Worm (Caenorhabditis elegans): ENCODE data around the gene ccd-5.

ccd-5 gene

ce11 chrX:2564047-2564446 is 8.4 kb downstream of the ccd-5 start, which contains the start of gene dhcr-24:
TSS of gene dhcr-24 (minus strand) at chrX:2564147.
- no peak for TF ChIP-seq elt-2 (tag; optimal IDR thresholded peaks at IDR 0.05)

- TF ChIP-seq nhr-12 (tag; optimal IDR thresholded peaks at IDR 0.05): no peak
- TF ChIP-seq mml-1 (tag; optimal IDR thresholded peaks at IDR 0.05): no peak
- no peak for TF ChIP-seq zag-1 (tag; optimal IDR thresholded peaks at IDR 0.05)
- no peak for TF ChIP-seq fkh-2 (tag; optimal IDR thresholded peaks at IDR 0.05)
- TF ChIP-seq elt-2 (tag; optimal IDR thresholded peaks at IDR 0.05): no peak
- TF ChIP-seq mdl-1 (tag; optimal IDR thresholded peaks at IDR 0.05): no peak
- TF ChIP-seq nhr-76 (tag; optimal IDR thresholded peaks at IDR 0.05): no peak
- no peak for TF ChIP-seq ceh-9 (tag; optimal IDR thresholded peaks at IDR 0.05)
- TF ChIP-seq ZK546.5 (tag; optimal IDR thresholded peaks at IDR 0.05): no peak
- no peak for TF ChIP-seq ceh-16 (tag; optimal IDR thresholded peaks at IDR 0.05)
Observed at ce11 chrX:2559979-2560378, 12.5 kb downstream of the ccd-5 start, which contains the start of gene F52H2.5. TSS of gene F52H2.5 (minus strand) at chrX:2560079.

- TF ChIP-seq nfya-1 (tag; optimal IDR thresholded peaks at IDR 0.05; ENCODE audit: insufficient read depth) (peak; percentile 53), ama-1 (optimal IDR thresholded peaks at IDR 0.05) (no peak), snpc-4 (tag; optimal IDR thresholded peaks at IDR 0.05) (peak; percentile 50), nhr-11 (tag; optimal IDR thresholded peaks at IDR 0.05) (no peak), nhr-76 (tag; optimal IDR thresholded peaks at IDR 0.05) (no peak), skn-1 (tag; optimal IDR thresholded peaks at IDR 0.05) (no peak), pha-4 (tag; optimal IDR thresholded peaks at IDR 0.05) (peak; percentile 74), nhr-28 (tag; optimal IDR thresholded peaks at IDR 0.05) (no peak), lin-15B (tag; optimal IDR thresholded peaks at IDR 0.05) (peak; percentile 46), egl-5 (tag; optimal IDR thresholded peaks at IDR 0.05) (no peak), nhr-25 (tag; optimal IDR thresholded peaks at IDR 0.05) (peak; percentile 0), tbx-2 (tag; optimal IDR thresholded peaks at IDR 0.05) (peak; percentile 15), daf-12 (tag; optimal IDR thresholded peaks at IDR 0.05) (no peak), fos-1 (tag; optimal IDR thresholded peaks at IDR 0.05) (no peak), fkh-2 (tag; optimal IDR thresholded peaks at IDR 0.05) (no peak), elt-2 (tag; optimal IDR thresholded peaks at IDR 0.05) (no peak), mdl-1 (tag; optimal IDR thresholded peaks at IDR 0.05) (no peak), nhr-23 (tag; optimal IDR thresholded peaks at IDR 0.05) (peak; percentile 14), hmg-11 (tag; optimal IDR thresholded peaks at IDR 0.05) (peak; percentile 34)
Observed at ce11 chrX:2559399-2559798, 13.1 kb downstream of the ccd-5 start.

- peak; percentile 70 for TF ChIP-seq jun-1 (tag; optimal IDR thresholded peaks at IDR 0.05)
- no peak for TF ChIP-seq snpc-4 (tag; optimal IDR thresholded peaks at IDR 0.05)
- TF ChIP-seq nfya-1 (tag; optimal IDR thresholded peaks at IDR 0.05; ENCODE audit: insufficient read depth): peak; percentile 78
- TF ChIP-seq nhr-25 (tag; optimal IDR thresholded peaks at IDR 0.05): peak; percentile 83
- peak; percentile 3 for TF ChIP-seq lin-15B (tag; optimal IDR thresholded peaks at IDR 0.05)
- peak; percentile 56 for TF ChIP-seq lin-39 (tag; optimal IDR thresholded peaks at IDR 0.05)
- peak; percentile 76 for TF ChIP-seq lsy-12 (tag; optimal IDR thresholded peaks at IDR 0.05)
- TF ChIP-seq fkh-10 (GFP tag; optimal IDR thresholded peaks at IDR 0.05): no peak
- peak; percentile 86 for TF ChIP-seq hmg-11 (tag; optimal IDR thresholded peaks at IDR 0.05)
- TF ChIP-seq eor-1 (tag; optimal IDR thresholded peaks at IDR 0.05): no peak
- no peak for TF ChIP-seq unc-62 (GFP tag; optimal IDR thresholded peaks at IDR 0.05)
- no peak for TF ChIP-seq nhr-237 (tag; optimal IDR thresholded peaks at IDR 0.05)
- peak; percentile 75 for TF ChIP-seq skn-1 (tag; optimal IDR thresholded peaks at IDR 0.05)
- no peak for TF ChIP-seq nhr-67 (tag; optimal IDR thresholded peaks at IDR 0.05)
- peak; percentile 59 for TF ChIP-seq tbx-2 (tag; optimal IDR thresholded peaks at IDR 0.05)
- peak; percentile 24 for TF ChIP-seq R02D3.7 (tag; optimal IDR thresholded peaks at IDR 0.05)
- peak; percentile 31 for TF ChIP-seq pqm-1 (tag; optimal IDR thresholded peaks at IDR 0.05)
- TF ChIP-seq fos-1 (tag; optimal IDR thresholded peaks at IDR 0.05): no peak
- TF ChIP-seq nhr-43 (tag; optimal IDR thresholded peaks at IDR 0.05; ENCODE audit: poor library complexity, severe bottlenecking): peak; percentile 59
- TF ChIP-seq ceh-82 (tag; optimal IDR thresholded peaks at IDR 0.05): peak; percentile 43
- no peak for TF ChIP-seq ztf-4 (tag; optimal IDR thresholded peaks at IDR 0.05)
- TF ChIP-seq fkh-2 (tag; optimal IDR thresholded peaks at IDR 0.05): no peak
- no peak for TF ChIP-seq nhr-28 (tag; optimal IDR thresholded peaks at IDR 0.05)
- no peak for TF ChIP-seq sea-2 (GFP tag; optimal IDR thresholded peaks at IDR 0.05)
- no peak for TF ChIP-seq aly-2 (tag; optimal IDR thresholded peaks at IDR 0.05)
- TF ChIP-seq ama-1 (optimal IDR thresholded peaks at IDR 0.05): no peak
- TF ChIP-seq pha-4 (tag; optimal IDR thresholded peaks at IDR 0.05): peak; percentile 57
- no peak for TF ChIP-seq nhr-12 (tag; optimal IDR thresholded peaks at IDR 0.05)
- TF ChIP-seq elt-2 (tag; optimal IDR thresholded peaks at IDR 0.05): peak; percentile 55
- TF ChIP-seq mdl-1 (tag; optimal IDR thresholded peaks at IDR 0.05): no peak
- no peak for TF ChIP-seq ceh-16 (tag; optimal IDR thresholded peaks at IDR 0.05)
- no peak for TF ChIP-seq daf-12 (tag; optimal IDR thresholded peaks at IDR 0.05)
- TF ChIP-seq elt-3 (tag; optimal IDR thresholded peaks at IDR 0.05): peak in 1 of 3 experiments; percentile 51
- peak; percentile 66 for TF ChIP-seq nhr-23 (tag; optimal IDR thresholded peaks at IDR 0.05)
- TF ChIP-seq zag-1 (tag; optimal IDR thresholded peaks at IDR 0.05): no peak
- no peak for TF ChIP-seq nhr-77 (tag; optimal IDR thresholded peaks at IDR 0.05)
- TF ChIP-seq unc-39 (tag; optimal IDR thresholded peaks at IDR 0.05): no peak
- no peak for TF ChIP-seq nhr-76 (tag; optimal IDR thresholded peaks at IDR 0.05)
- TF ChIP-seq nhr-11 (tag; optimal IDR thresholded peaks at IDR 0.05): no peak
- peak; percentile 76 for TF ChIP-seq egl-27 (tag; optimal IDR thresholded peaks at IDR 0.05)
- peak; percentile 38 for TF ChIP-seq egl-5 (tag; optimal IDR thresholded peaks at IDR 0.05)
- no peak for TF ChIP-seq mml-1 (tag; optimal IDR thresholded peaks at IDR 0.05)
Observed at ce11 chrX:2553433-2553860, 19.0 kb downstream of the ccd-5 start.

All from whole organism, L3 larva.